Fruit fly (Drosophila melanogaster): ENCODE results near the gene Ciz1.

The Ciz1 gene

DNA sequence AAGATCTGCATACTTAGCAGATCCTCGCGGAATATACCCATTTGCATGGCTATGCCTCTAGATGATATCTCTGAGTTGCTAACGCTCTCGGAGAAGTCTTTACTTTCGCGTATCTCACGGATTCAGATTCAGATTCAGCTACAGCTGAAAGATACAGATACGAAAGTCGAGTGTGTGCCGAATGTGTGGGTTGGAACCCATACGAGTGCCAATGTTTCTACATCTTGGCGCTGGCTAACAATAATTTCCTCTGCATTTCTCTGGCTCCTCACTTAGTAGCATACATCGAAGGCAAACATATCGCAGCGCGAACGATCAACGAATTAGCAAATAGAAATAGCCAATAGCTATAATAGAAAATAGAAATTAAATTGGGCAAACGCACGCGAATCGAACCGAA is 35.3 kb upstream of the Ciz1 start:
- TF ChIP-seq N (GFP tag; optimal IDR thresholded peaks at IDR 0.05) (no peak), dmrt93B (GFP tag; optimal IDR thresholded peaks at IDR 0.05) (no peak), Jra (GFP tag; optimal IDR thresholded peaks at IDR 0.05) (no peak), rgr (GFP tag; optimal IDR thresholded peaks at IDR 0.05) (no peak), br (GFP tag; optimal IDR thresholded peaks at IDR 0.05) (no peak), HLH106 (tag; optimal IDR thresholded peaks at IDR 0.05) (no peak), tai (GFP tag; optimal IDR thresholded peaks at IDR 0.05) (no peak), jim (GFP tag; optimal IDR thresholded peaks at IDR 0.05) (no peak), h (GFP tag; optimal IDR thresholded peaks at IDR 0.05) (no peak), dl (GFP tag; optimal IDR thresholded peaks at IDR 0.05; ENCODE audit: insufficient read depth in 1 of 2, partially characterized antibody in 2 of 2) (no peak)

DNA sequence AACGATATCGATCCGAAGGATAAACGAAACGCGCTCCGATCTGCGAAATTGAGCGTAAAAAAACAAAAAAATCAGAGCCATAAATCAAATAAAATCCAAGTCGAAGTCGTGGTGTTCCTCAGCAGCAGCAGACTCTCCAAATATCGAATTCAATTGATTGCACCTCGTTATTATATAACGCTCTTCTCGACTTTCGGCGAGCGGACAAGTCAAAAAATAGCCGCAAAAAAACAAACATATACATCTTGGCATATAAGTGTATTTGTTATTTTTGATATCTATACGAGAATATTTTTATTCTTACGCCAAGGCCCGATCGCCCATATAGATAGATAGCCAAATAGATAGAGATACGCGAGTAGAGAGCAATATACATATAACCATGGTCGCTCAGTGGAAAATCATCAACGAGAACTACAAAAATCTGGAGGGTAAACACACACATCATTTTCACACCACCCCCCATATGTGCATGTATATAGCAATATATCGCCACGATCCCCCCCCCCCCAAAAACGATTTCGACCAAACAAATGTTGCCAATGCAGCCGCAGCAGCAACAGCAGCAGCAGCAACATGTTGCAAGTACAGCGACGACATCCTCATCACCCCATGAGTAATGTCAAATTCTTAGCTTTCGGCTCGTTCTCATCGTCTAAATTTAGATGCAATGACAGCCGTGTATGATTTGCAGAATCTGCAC is 34.6 kb upstream of the Ciz1 start:
- TF ChIP-seq sv (GFP tag; optimal IDR thresholded peaks at IDR 0.05) = no peak
- no peak for TF ChIP-seq dmrt93B (GFP tag; optimal IDR thresholded peaks at IDR 0.05)
- no peak for TF ChIP-seq N (GFP tag; optimal IDR thresholded peaks at IDR 0.05)
- TF ChIP-seq Dfd (GFP tag; optimal IDR thresholded peaks at IDR 0.05) = peak; percentile 2
- TF ChIP-seq Hr78 (GFP tag; optimal IDR thresholded peaks at IDR 0.05) = no peak
- no peak for TF ChIP-seq ey (GFP tag; optimal IDR thresholded peaks at IDR 0.05)
- TF ChIP-seq Sp1 (GFP tag; optimal IDR thresholded peaks at IDR 0.05) = no peak

DNA sequence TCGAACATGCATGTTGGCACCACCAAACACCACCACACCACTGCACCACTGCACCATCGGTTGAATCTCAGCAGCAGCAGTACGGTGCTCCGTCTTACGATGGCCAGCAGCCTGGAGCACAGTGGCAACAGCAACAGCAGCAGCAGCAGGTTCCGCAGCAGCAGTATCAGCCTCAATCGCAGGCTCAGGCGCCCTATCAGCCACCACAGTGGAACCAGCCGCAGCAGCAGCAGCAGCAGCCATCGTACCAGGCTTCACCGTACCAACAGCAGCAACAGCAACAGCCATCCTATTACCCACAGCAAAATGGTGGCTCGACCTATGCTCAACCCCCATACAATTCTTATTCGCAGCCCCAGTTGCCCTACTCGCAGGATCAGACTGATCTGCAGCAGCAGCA is 32.3 kb upstream of the Ciz1 start:
- TF ChIP-seq Dfd (GFP tag; optimal IDR thresholded peaks at IDR 0.05) (peak; percentile 93), Jra (GFP tag; optimal IDR thresholded peaks at IDR 0.05) (no peak)

DNA sequence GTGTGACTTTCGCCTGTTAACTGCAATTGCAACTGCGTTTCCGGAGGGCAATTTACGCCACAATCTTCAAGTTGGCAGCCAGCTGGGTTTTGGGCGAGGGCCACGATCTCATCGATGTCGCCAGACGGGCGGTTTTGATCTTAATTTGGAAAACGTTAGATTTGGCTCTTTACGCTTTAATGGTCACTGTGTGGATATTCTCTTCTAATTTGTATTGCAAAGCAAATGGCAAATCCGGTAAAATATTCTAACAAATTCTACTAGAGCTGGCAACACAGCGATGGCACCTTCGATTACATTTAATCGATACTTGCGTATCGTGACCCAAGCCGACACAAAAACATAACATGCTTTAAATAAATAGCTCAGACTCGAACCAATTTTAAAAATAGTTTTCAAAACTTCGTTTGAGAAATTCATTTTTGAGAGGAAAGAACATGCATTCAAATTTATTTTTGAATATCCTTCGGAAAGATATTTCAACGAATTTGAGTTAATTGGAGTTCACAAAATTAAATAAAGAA is 27.9 kb upstream of the Ciz1 start, which contains the start of gene I-2:
Gene I-2 (minus strand): TSS at position 282 of the 524 bp plus-strand sequence.
- no peak for TF ChIP-seq CG32264 (GFP tag; optimal IDR thresholded peaks at IDR 0.05)
- no peak for TF ChIP-seq br (GFP tag; optimal IDR thresholded peaks at IDR 0.05)
- no peak for TF ChIP-seq CrebA (GFP tag; optimal IDR thresholded peaks at IDR 0.05; ENCODE audit: borderline replicate concordance)
- TF ChIP-seq dmrt93B (GFP tag; optimal IDR thresholded peaks at IDR 0.05) = no peak
- no peak for TF ChIP-seq fru (GFP tag; optimal IDR thresholded peaks at IDR 0.05)

DNA sequence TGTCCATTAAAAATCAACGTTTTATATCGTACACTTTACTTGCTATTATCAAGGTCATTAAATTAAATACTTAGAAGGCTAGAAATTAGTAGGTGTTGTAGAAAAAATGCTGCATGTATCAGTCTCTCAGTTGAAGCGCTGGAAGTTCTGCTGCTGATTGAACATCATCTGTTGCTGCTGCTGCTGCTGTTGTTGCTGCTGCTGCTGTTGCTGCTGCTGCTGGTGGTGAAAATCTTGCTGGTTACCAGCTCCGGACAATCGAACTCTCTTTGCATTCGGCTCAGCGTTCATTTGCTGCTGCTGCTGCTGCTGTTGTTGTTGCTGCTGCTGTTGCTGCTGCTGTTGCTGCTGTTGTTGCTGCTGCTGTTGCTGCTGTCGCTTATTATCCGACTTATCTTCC is 27.4 kb upstream of the Ciz1 start:
- TF ChIP-seq Hr78 (GFP tag; optimal IDR thresholded peaks at IDR 0.05) (no peak), CG9705 (GFP tag; optimal IDR thresholded peaks at IDR 0.05) (no peak), rgr (GFP tag; optimal IDR thresholded peaks at IDR 0.05) (no peak), Dfd (GFP tag; optimal IDR thresholded peaks at IDR 0.05) (peak; percentile 92)

DNA sequence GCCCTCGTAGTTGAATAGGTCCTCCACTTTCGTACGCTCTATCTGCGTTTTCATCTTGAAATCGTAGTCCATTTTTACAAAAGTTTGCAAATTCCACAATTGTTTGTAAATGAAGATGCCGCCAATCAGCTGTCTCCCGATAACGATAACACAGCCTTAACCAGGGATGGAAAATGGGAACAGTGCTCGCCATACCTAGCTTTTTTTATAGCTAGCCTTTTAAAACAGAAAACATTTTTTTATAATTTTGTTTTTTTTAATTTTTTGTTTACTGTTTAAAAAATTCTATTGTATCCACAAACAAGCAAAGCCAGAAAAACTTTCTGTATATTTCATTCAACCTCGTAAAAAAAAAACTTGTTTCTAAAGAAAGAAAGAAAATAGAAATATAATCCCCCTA is 25.9 kb upstream of the Ciz1 start, which contains the start of gene Cdk8:
Gene Cdk8 (minus strand): TSS at position 137 of the 400 bp plus-strand sequence.
- TF ChIP-seq lola (GFP tag; optimal IDR thresholded peaks at IDR 0.05) (no peak), pan (optimal IDR thresholded peaks at IDR 0.05) (no peak), sv (GFP tag; optimal IDR thresholded peaks at IDR 0.05) (peak; percentile 2), HLH106 (tag; optimal IDR thresholded peaks at IDR 0.05) (no peak), dmrt93B (GFP tag; optimal IDR thresholded peaks at IDR 0.05) (no peak), Hr78 (GFP tag; optimal IDR thresholded peaks at IDR 0.05) (no peak), Myc (optimal IDR thresholded peaks at IDR 0.05) (peak; percentile 55), ey (GFP tag; optimal IDR thresholded peaks at IDR 0.05) (no peak), dl (GFP tag; optimal IDR thresholded peaks at IDR 0.05; ENCODE audit: insufficient read depth in 1 of 2, partially characterized antibody in 2 of 2) (no peak), sage (GFP tag; optimal IDR thresholded peaks at IDR 0.05) (no peak)

DNA sequence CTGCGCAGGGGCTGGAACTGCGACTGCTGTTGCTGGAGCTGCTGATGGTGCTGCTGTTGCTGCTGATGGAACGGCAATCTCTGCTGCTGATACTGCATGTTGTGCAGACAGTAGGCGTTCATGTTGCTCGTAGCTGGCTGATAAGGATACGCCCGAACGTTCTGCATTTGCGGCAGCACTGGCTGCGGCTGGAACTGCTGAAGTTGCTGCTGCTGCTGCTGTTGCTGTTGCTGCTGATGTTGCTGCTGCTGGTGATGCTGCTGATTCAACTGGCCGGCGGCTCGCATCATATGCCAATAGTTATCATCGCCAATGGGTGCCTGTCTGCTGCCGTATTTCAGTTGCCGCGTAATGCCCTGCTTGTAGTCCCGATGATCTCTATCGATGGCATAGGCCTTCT is 23.7 kb upstream of the Ciz1 start:
- TF ChIP-seq Dfd (GFP tag; optimal IDR thresholded peaks at IDR 0.05) = peak; percentile 95
- TF ChIP-seq OdsH (GFP tag; optimal IDR thresholded peaks at IDR 0.05) = no peak
- TF ChIP-seq Rel (GFP tag; optimal IDR thresholded peaks at IDR 0.05) = no peak
- no peak for TF ChIP-seq Rel (tag; optimal IDR thresholded peaks at IDR 0.05)

All from whole organism, wandering third instar larva.